Fruit fly (Drosophila melanogaster): ENCODE data around the gene RpL35.

- TF ChIP-seq psq (optimal IDR thresholded peaks at IDR 0.05) (no peak), Dll (optimal IDR thresholded peaks at IDR 0.05) (no peak), EcR (GFP tag; optimal IDR thresholded peaks at IDR 0.05) (no peak), CG8478 (optimal IDR thresholded peaks at IDR 0.05) (no peak), pan (optimal IDR thresholded peaks at IDR 0.05) (peak; percentile 70), usp (GFP tag; optimal IDR thresholded peaks at IDR 0.05) (no peak)
These were observed 27.8 kb downstream of the RpL35 start for dm6 chrX:5699824-5700498.
